Worm (Caenorhabditis elegans) whole organism, late embryonic: Measurements from ENCODE around the gene E04D5.4.

Experiments used
- ama-1 ChIP-seq: fragments of 150-350 bp; optimal IDR thresholded peaks from 2 replicates; lab custom pipeline; 2014
- dmd-4 ChIP-seq: sonication (generic microtip); optimal IDR thresholded peaks from 2 replicates; lab custom pipeline; 2016; ENCODE audit warnings: borderline replicate concordance, missing genetic modification characterization, missing compliant biosample characterization
- fax-1 ChIP-seq: sonication (generic microtip); optimal IDR thresholded peaks from 2 replicates; lab custom pipeline; 2016; ENCODE audit warnings: missing genotype, missing genetic modification characterization, missing compliant biosample characterization
- pqm-1 ChIP-seq: sonication (generic microtip); optimal IDR thresholded peaks from 2 replicates; lab custom pipeline; 2016; ENCODE audit warnings: missing genetic modification characterization, missing compliant biosample characterization
- ref-2 ChIP-seq: sonication (generic microtip); optimal IDR thresholded peaks from 2 replicates; lab custom pipeline; 2016; ENCODE audit warnings: missing genetic modification characterization, missing compliant biosample characterization
- syd-9 ChIP-seq: sonication (generic microtip); optimal IDR thresholded peaks from 2 replicates; lab custom pipeline; 2016; ENCODE audit warnings: mild to moderate bottlenecking, missing genetic modification characterization, moderate library complexity, missing compliant biosample characterization
- unc-55 ChIP-seq: sonication (generic microtip); optimal IDR thresholded peaks from 2 replicates; lab custom pipeline; 2017; ENCODE audit warnings: missing biosample characterization, missing genetic modification reagents, missing genetic modification characterization

ce11 chrII:10471790-10472189 lies 31.7 kb downstream of the E04D5.4 start, which contains the start of gene ZK666.2:
- TF ChIP-seq ref-2 (tag; lab: Kevin White, UChicago) (no peak), ama-1 (lab: Kevin White, UChicago) (no peak), unc-55 (GFP tag; lab: Kevin White, UChicago) (no peak), pqm-1 (tag; lab: Kevin White, UChicago) (no peak), dmd-4 (tag; lab: Kevin White, UChicago) (no peak), syd-9 (tag; lab: Kevin White, UChicago) (no peak), fax-1 (tag; lab: Kevin White, UChicago) (no peak)
